Fruit fly (Drosophila melanogaster) whole organism, embryonic: Measurements from ENCODE around the gene kel.

Experiments used
- Abd-B ChIP-seq: fragments of 200-800 bp; sonication (Bioruptor generic); optimal IDR thresholded peaks from 2 replicates; lab custom pipeline; 2018; ENCODE audit warnings: missing biosample characterization, mild to moderate bottlenecking, missing genetic modification characterization, moderate library complexity
- Atf3 ChIP-seq: fragments of 200-800 bp; sonication (Bioruptor generic); optimal IDR thresholded peaks from 3 replicates; lab custom pipeline; 2016; ENCODE audit warnings: missing biosample characterization, missing genetic modification characterization
- Atf6 ChIP-seq: fragments of 200-800 bp; sonication (Bioruptor generic); IDR thresholded peaks from 2 replicates; pipeline ENCODE4 v1.3.6; 2022; ENCODE audit warnings: missing biosample characterization, missing genetic modification characterization
- BEAF-32 ChIP-seq: fragments of 200-800 bp; sonication (Bioruptor generic); optimal IDR thresholded peaks from 3 replicates; lab custom pipeline; 2017; ENCODE audit warnings: missing biosample characterization, missing genetic modification characterization, mild to moderate bottlenecking, moderate library complexity, missing genetic modification reagents
- CG10565 ChIP-seq: fragments of 200-800 bp; sonication (Bioruptor generic); optimal IDR thresholded peaks from 3 replicates; lab custom pipeline; 2016; ENCODE audit warnings: missing biosample characterization, mild to moderate bottlenecking, missing genetic modification characterization
- CG11504 ChIP-seq: fragments of 200-800 bp; sonication (Bioruptor generic); optimal IDR thresholded peaks from 3 replicates; lab custom pipeline; 2019; ENCODE audit warnings: missing biosample characterization, mild to moderate bottlenecking, missing genetic modification characterization, moderate library complexity
- CG12104 ChIP-seq: fragments of 200-800 bp; sonication (Bioruptor generic); optimal IDR thresholded peaks from 3 replicates; lab custom pipeline; 2016; ENCODE audit warnings: missing biosample characterization, missing genetic modification characterization
- CG12236 ChIP-seq: fragments of 200-800 bp; sonication (Bioruptor generic); optimal IDR thresholded peaks from 2 replicates; lab custom pipeline; 2016; ENCODE audit warnings: missing biosample characterization, missing genetic modification characterization
- CG13287 ChIP-seq: fragments of 200-800 bp; sonication (Bioruptor generic); IDR thresholded peaks from 2 replicates; pipeline ENCODE4 v1.3.6; 2022; ENCODE audit warnings: missing biosample characterization, missing genetic modification characterization; ENCODE audit not compliant: partially characterized antibody
- CG13775 ChIP-seq: fragments of 200-800 bp; sonication (Bioruptor generic); optimal IDR thresholded peaks from 3 replicates; lab custom pipeline; 2017; ENCODE audit warnings: missing biosample characterization, mild to moderate bottlenecking, missing genetic modification characterization
- CG14441 ChIP-seq: fragments of 200-800 bp; sonication (Bioruptor generic); IDR thresholded peaks from 2 replicates; pipeline ENCODE4 v1.3.6; 2022; ENCODE audit warnings: missing biosample characterization, missing genetic modification characterization
- CG16779 ChIP-seq: fragments of 200-800 bp; sonication (Bioruptor generic); IDR thresholded peaks from 2 replicates; pipeline ENCODE4 v1.3.6; 2022; ENCODE audit warnings: missing biosample characterization, missing genetic modification characterization
- CG17186 ChIP-seq: fragments of 200-800 bp; sonication (Bioruptor generic); optimal IDR thresholded peaks from 3 replicates; lab custom pipeline; 2017; ENCODE audit warnings: missing biosample characterization, missing genetic modification reagents, missing genetic modification characterization
- CG17385 ChIP-seq: fragments of 200-800 bp; sonication (Bioruptor generic); optimal IDR thresholded peaks from 3 replicates; lab custom pipeline; 2018; ENCODE audit warnings: missing biosample characterization, mild to moderate bottlenecking, missing genetic modification characterization
- CG2712 ChIP-seq: fragments of 200-800 bp; optimal IDR thresholded peaks from 3 replicates; lab custom pipeline; 2019; ENCODE audit warnings: missing biosample characterization, mild to moderate bottlenecking, missing genetic modification characterization, moderate library complexity
- CG3726 ChIP-seq: fragments of 200-800 bp; sonication (Bioruptor generic); IDR thresholded peaks from 3 replicates; pipeline ENCODE4, ENCODE4 v1.3.6; 2022; ENCODE audit warnings: missing biosample characterization, missing genetic modification characterization
- CG4328 ChIP-seq: fragments of 200-800 bp; sonication (Bioruptor generic); optimal IDR thresholded peaks from 3 replicates; lab custom pipeline; 2017; ENCODE audit warnings: missing biosample characterization, missing genetic modification reagents, missing genetic modification characterization
- CG6791 ChIP-seq: fragments of 200-800 bp; sonication (Bioruptor generic); IDR thresholded peaks from 3 replicates; pipeline ENCODE4 v1.3.6; 2022; ENCODE audit warnings: missing biosample characterization, missing genetic modification characterization; ENCODE audit not compliant: partially characterized antibody
- CG7786 ChIP-seq: fragments of 200-800 bp; sonication (Bioruptor generic); optimal IDR thresholded peaks from 2 replicates; lab custom pipeline; 2016; ENCODE audit warnings: missing biosample characterization, missing genetic modification characterization
- CG7839 ChIP-seq: fragments of 200-800 bp; sonication (Bioruptor generic); optimal IDR thresholded peaks from 3 replicates; lab custom pipeline; 2018; ENCODE audit warnings: missing biosample characterization, mild to moderate bottlenecking, missing genetic modification characterization, moderate library complexity
- CG8765 ChIP-seq: fragments of 200-800 bp; sonication (Bioruptor generic); IDR thresholded peaks from 2 replicates; pipeline ENCODE4 v1.3.6; 2022; ENCODE audit warnings: missing biosample characterization, missing genetic modification characterization
- CG9437 ChIP-seq: fragments of 200-800 bp; sonication (Bioruptor generic); optimal IDR thresholded peaks from 2 replicates; lab custom pipeline; 2018; ENCODE audit warnings: missing biosample characterization, mild to moderate bottlenecking, missing genetic modification characterization
- D19A ChIP-seq: fragments of 200-800 bp; optimal IDR thresholded peaks from 3 replicates; lab custom pipeline; 2019; ENCODE audit warnings: missing biosample characterization, mild to moderate bottlenecking, missing genetic modification characterization, moderate library complexity
- HmgD ChIP-seq: fragments of 200-800 bp; sonication (Bioruptor generic); optimal IDR thresholded peaks from 3 replicates; lab custom pipeline; 2016; ENCODE audit warnings: missing biosample characterization, missing genetic modification characterization
- Hr39 ChIP-seq: fragments of >200 bp; optimal IDR thresholded peaks from 2 replicates; lab custom pipeline; 2017
- Lim3 ChIP-seq: fragments of 200-800 bp; sonication (Bioruptor generic); IDR thresholded peaks from 2 replicates; pipeline ENCODE4 v1.3.6; 2022; ENCODE audit warnings: missing biosample characterization, missing genetic modification characterization
- Meics ChIP-seq: fragments of 200-800 bp; sonication (Bioruptor generic); optimal IDR thresholded peaks from 2 replicates; lab custom pipeline; 2017; ENCODE audit warnings: missing biosample characterization, mild to moderate bottlenecking, missing genetic modification characterization
- Myb ChIP-seq: fragments of 200-800 bp; sonication (Bioruptor generic); optimal IDR thresholded peaks from 2 replicates; lab custom pipeline; 2016; ENCODE audit warnings: missing biosample characterization, missing genetic modification characterization
- Poxn ChIP-seq: fragments of 200-800 bp; sonication (Bioruptor generic); IDR thresholded peaks from 2 replicates; pipeline ENCODE4 v1.3.6; 2022; ENCODE audit warnings: missing biosample characterization, missing genetic modification characterization
- Sox100B ChIP-seq: fragments of 200-800 bp; sonication (Bioruptor generic); optimal IDR thresholded peaks from 3 replicates; lab custom pipeline; 2018; ENCODE audit warnings: missing biosample characterization, mild to moderate bottlenecking, missing genetic modification characterization
- amos ChIP-seq: fragments of 200-800 bp; sonication (Bioruptor generic); IDR thresholded peaks from 2 replicates; pipeline ENCODE4 v1.3.6; 2022; ENCODE audit warnings: missing biosample characterization, missing genetic modification characterization; ENCODE audit not compliant: partially characterized antibody
- ase ChIP-seq: fragments of 200-800 bp; sonication (Bioruptor generic); IDR thresholded peaks from 3 replicates; pipeline ENCODE4 v1.3.6; 2022; ENCODE audit warnings: missing biosample characterization, missing genetic modification characterization
- cas ChIP-seq: fragments of 200-800 bp; sonication (Bioruptor generic); IDR thresholded peaks from 2 replicates; pipeline ENCODE4 v1.3.6; 2022; ENCODE audit warnings: missing biosample characterization, missing genetic modification characterization
- crc ChIP-seq: fragments of 200-800 bp; sonication (Bioruptor generic); optimal IDR thresholded peaks from 2 replicates; lab custom pipeline; 2016; ENCODE audit warnings: missing biosample characterization, missing genetic modification characterization
- dpn ChIP-seq, 2 experiments: fragments of 200-800 bp; sonication (Bioruptor generic); optimal IDR thresholded peaks; 3 replicates each; lab custom pipeline; 2016; ENCODE audit warnings: missing biosample characterization in 2 of 2, missing genetic modification characterization in 2 of 2
- exex ChIP-seq: fragments of 200-800 bp; sonication (Bioruptor generic); optimal IDR thresholded peaks from 4 replicates; lab custom pipeline; 2018; ENCODE audit warnings: missing biosample characterization, mild to moderate bottlenecking, missing genetic modification characterization, moderate library complexity
- hbn ChIP-seq: fragments of 200-800 bp; sonication (Bioruptor generic); IDR thresholded peaks from 2 replicates; pipeline ENCODE4 v1.3.6; 2022; ENCODE audit warnings: missing biosample characterization, missing genetic modification characterization; ENCODE audit not compliant: partially characterized antibody
- hkb ChIP-seq, 2 experiments: fragments of 200-800 bp in 1 of 2; fragments of >200 bp in 1 of 2; sonication (Bioruptor generic) in 1 of 2; IDR thresholded peaks in 1 of 2; optimal IDR thresholded peaks in 1 of 2; 2 replicates each; pipeline versions ENCODE4 v1.3.6 to Lab custom; 2017 to 2022; ENCODE audit warnings: missing biosample characterization in 1 of 2, missing genetic modification characterization in 1 of 2
- jing ChIP-seq: fragments of 200-800 bp; sonication (Bioruptor generic); optimal IDR thresholded peaks from 2 replicates; lab custom pipeline; 2018; ENCODE audit warnings: missing biosample characterization, mild to moderate bottlenecking, missing genetic modification characterization
- jumu ChIP-seq: fragments of 200-800 bp; sonication (Bioruptor generic); optimal IDR thresholded peaks from 3 replicates; lab custom pipeline; 2016; ENCODE audit warnings: missing biosample characterization, missing genetic modification characterization
- kay ChIP-seq: fragments of 200-800 bp; sonication (Bioruptor generic); optimal IDR thresholded peaks from 2 replicates; lab custom pipeline; 2016; ENCODE audit warnings: missing biosample characterization, missing genetic modification characterization
- kni ChIP-seq: fragments of 200-800 bp; sonication (Bioruptor generic); optimal IDR thresholded peaks from 3 replicates; lab custom pipeline; 2017; ENCODE audit warnings: mild to moderate bottlenecking, missing biosample characterization, missing genetic modification reagents, missing genetic modification characterization
- mld ChIP-seq: fragments of 200-800 bp; sonication (Bioruptor generic); IDR thresholded peaks from 3 replicates; pipeline ENCODE4 v1.3.6; 2022; ENCODE audit warnings: missing biosample characterization, missing genetic modification characterization; ENCODE audit not compliant: partially characterized antibody
- odd ChIP-seq: fragments of 200-800 bp; sonication (Bioruptor generic); optimal IDR thresholded peaks from 2 replicates; lab custom pipeline; 2017; ENCODE audit warnings: missing biosample characterization, mild to moderate bottlenecking, missing genetic modification characterization
- run ChIP-seq: fragments of 200-800 bp; sonication (Bioruptor generic); optimal IDR thresholded peaks from 3 replicates; lab custom pipeline; 2018; ENCODE audit warnings: missing biosample characterization, mild to moderate bottlenecking, missing genetic modification characterization
- salm ChIP-seq: fragments of 200-800 bp; sonication (Bioruptor generic); optimal IDR thresholded peaks from 2 replicates; lab custom pipeline; 2018; ENCODE audit warnings: missing biosample characterization, mild to moderate bottlenecking, missing genetic modification characterization
- sob ChIP-seq: fragments of 200-800 bp; sonication (Bioruptor generic); IDR thresholded peaks from 2 replicates; pipeline ENCODE4 v1.3.6; 2022; ENCODE audit warnings: missing biosample characterization, missing genetic modification characterization
- stc ChIP-seq: fragments of 200-800 bp; sonication (Bioruptor generic); IDR thresholded peaks from 2 replicates; pipeline ENCODE4 v1.3.6; 2022; ENCODE audit warnings: missing biosample characterization, missing genetic modification characterization
- trem ChIP-seq: fragments of 200-800 bp; optimal IDR thresholded peaks from 3 replicates; lab custom pipeline; 2019; ENCODE audit warnings: missing biosample characterization, mild to moderate bottlenecking, missing genetic modification characterization, moderate library complexity
- wor ChIP-seq: fragments of 200-800 bp; sonication (Bioruptor generic); IDR thresholded peaks from 2 replicates; pipeline ENCODE4 v1.3.6; 2022; ENCODE audit warnings: missing biosample characterization, missing genetic modification characterization
- zfh1 ChIP-seq: fragments of 200-800 bp; sonication (Bioruptor generic); IDR thresholded peaks from 3 replicates; pipeline ENCODE4 v1.3.6; 2022; ENCODE audit warnings: missing biosample characterization, missing genetic modification characterization

Gene kel

DNA sequence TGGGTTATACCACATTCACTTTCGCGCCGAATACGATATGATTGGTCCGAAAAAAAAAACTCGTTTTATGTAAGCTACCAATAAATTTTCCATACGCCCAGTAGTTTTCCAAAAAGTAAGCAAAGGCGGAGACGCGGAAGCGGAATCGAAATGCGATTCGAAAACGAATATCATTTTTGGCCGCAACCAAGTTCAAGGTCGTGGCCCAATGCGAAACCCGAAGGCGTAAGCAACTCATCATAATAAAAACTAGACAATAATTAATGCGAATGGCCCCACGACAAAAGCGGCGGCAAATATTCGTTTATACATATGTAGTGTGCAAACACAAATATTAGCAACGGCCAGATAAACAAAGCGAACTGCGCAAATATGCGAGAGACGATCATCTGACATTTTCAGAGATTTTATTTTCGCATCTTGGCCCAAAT lies 1.4 kb downstream of the kel start (continued):
- peak; percentile 11; the same call in 1 of the 2 replicates for TF ChIP-seq CG13287 (GFP tag; lab: Robert Waterston, UW)
- TF ChIP-seq Myb (GFP tag; lab: Kevin White, UChicago) = peak; percentile 14
- no peak for TF ChIP-seq hbn (GFP tag; lab: Robert Waterston, UW)
- TF ChIP-seq jumu (GFP tag; lab: Kevin White, UChicago) = no peak
- TF ChIP-seq Atf3 (GFP tag; lab: Kevin White, UChicago) = no peak
- no peak for TF ChIP-seq Poxn (GFP tag; lab: Robert Waterston, UW)
- TF ChIP-seq salm (tag; lab: Kevin White, UChicago) = no peak
- no peak for TF ChIP-seq jing (GFP tag; lab: Kevin White, UChicago)
- TF ChIP-seq Lim3 (GFP tag; lab: Robert Waterston, UW) = no peak
- peak; percentile 21 for TF ChIP-seq CG17385 (GFP tag; lab: Kevin White, UChicago)
- no peak for TF ChIP-seq D19A (tag; lab: Kevin White, UChicago)
- no peak for TF ChIP-seq CG10565 (GFP tag; lab: Kevin White, UChicago)
- TF ChIP-seq zfh1 (GFP tag; lab: Robert Waterston, UW) = no peak
- TF ChIP-seq CG9437 (GFP tag; lab: Kevin White, UChicago) = no peak
- no peak for TF ChIP-seq ase
- TF ChIP-seq wor (GFP tag; lab: Robert Waterston, UW) = no peak
- TF ChIP-seq CG7786 = peak; percentile 39
- peak; percentile 71; the same call in 1 of the 2 replicates for TF ChIP-seq Atf6 (GFP tag; lab: Robert Waterston, UW)
- no peak for TF ChIP-seq HmgD
- no peak for TF ChIP-seq CG8765 (GFP tag; lab: Robert Waterston, UW)
- TF ChIP-seq odd (GFP tag; lab: Kevin White, UChicago) = no peak
- no peak for TF ChIP-seq kni (GFP tag; lab: Kevin White, UChicago)
- peak; percentile 72 for TF ChIP-seq Meics (GFP tag; lab: Kevin White, UChicago)
- no peak for TF ChIP-seq CG4328 (GFP tag; lab: Kevin White, UChicago)
- TF ChIP-seq BEAF-32 (GFP tag; lab: Kevin White, UChicago) = no peak
- no peak for TF ChIP-seq CG7839 (tag; lab: Kevin White, UChicago)
- no peak for TF ChIP-seq exex
- no peak for TF ChIP-seq Hr39 (lab: Kevin White, UChicago)
- TF ChIP-seq CG17186 (GFP tag; lab: Kevin White, UChicago) = no peak
- no peak for TF ChIP-seq CG6791 (GFP tag; lab: Robert Waterston, UW)
- no peak for TF ChIP-seq kay
- no peak for TF ChIP-seq amos (GFP tag; lab: Robert Waterston, UW)
- TF ChIP-seq trem = no peak
- TF ChIP-seq mld (GFP tag; lab: Robert Waterston, UW) = no peak
- no peak for TF ChIP-seq CG2712 (tag; lab: Kevin White, UChicago)
- no peak for TF ChIP-seq Sox100B (GFP tag; lab: Kevin White, UChicago)
- 0 out of 2 replicates have a peak, but pooled peaks have one; percentile 26 for TF ChIP-seq CG16779 (GFP tag; lab: Robert Waterston, UW)
- TF ChIP-seq CG12236 (GFP tag; lab: Kevin White, UChicago) = no peak
- TF ChIP-seq stc (GFP tag; lab: Robert Waterston, UW) = no peak
- no peak for TF ChIP-seq crc (GFP tag; lab: Kevin White, UChicago)
- TF ChIP-seq dpn (GFP tag; optimal IDR thresholded peaks at IDR 0.05; lab: Kevin White, UChicago) = peak in 1 of 2 experiments; percentile 43
- TF ChIP-seq cas = no peak
- TF ChIP-seq sob (GFP tag; lab: Robert Waterston, UW) = peak; percentile 50; the same call in 1 of the 2 replicates
- no peak for TF ChIP-seq CG12104
- TF ChIP-seq hkb (optimal IDR thresholded peaks at IDR 0.05; lab: Kevin White, UChicago) = no peak
- peak; percentile 29; the same call in 1 of the 2 replicates for TF ChIP-seq hkb (GFP tag; IDR thresholded peaks at IDR 0.05; lab: Robert Waterston, UW)
- TF ChIP-seq CG13775 (GFP tag; lab: Kevin White, UChicago) = no peak
- TF ChIP-seq run (tag; lab: Kevin White, UChicago) = no peak
- TF ChIP-seq CG3726 (GFP tag; lab: Robert Waterston, UW) = no peak
- no peak for TF ChIP-seq CG14441 (GFP tag; lab: Robert Waterston, UW)
- TF ChIP-seq CG11504 (tag; lab: Kevin White, UChicago) = no peak
- TF ChIP-seq Abd-B = no peak
